Worm (Caenorhabditis elegans) whole organism, L2 larva: Measurements from ENCODE around the gene Y116F11A.6.

Source experiments
- F13H6.1 ChIP-seq: sonication (generic microtip); optimal IDR thresholded peaks from 2 replicates; lab custom pipeline; 2016; ENCODE audit warnings: missing genetic modification characterization, missing compliant biosample characterization
- Y55F3AM.14 ChIP-seq: fragments of 200-800 bp; sonication (Bioruptor generic); optimal IDR thresholded peaks from 2 replicates; lab custom pipeline; 2018; ENCODE audit warnings: mild to moderate bottlenecking, missing genetic modification characterization, missing compliant biosample characterization
- alr-1 ChIP-seq: fragments of 150-350 bp; optimal IDR thresholded peaks from 2 replicates; lab custom pipeline; 2014; ENCODE audit warnings: missing biosample characterization, missing genetic modification characterization
- aly-2 ChIP-seq: fragments of 150-350 bp; optimal IDR thresholded peaks from 2 replicates; lab custom pipeline; 2014; ENCODE audit warnings: missing biosample characterization, missing genetic modification characterization
- ama-1 ChIP-seq: fragments of 150-350 bp; optimal IDR thresholded peaks from 2 replicates; lab custom pipeline; 2018; ENCODE audit warnings: inconsistent platforms
- ceh-16 ChIP-seq: fragments of 150-350 bp; optimal IDR thresholded peaks from 2 replicates; lab custom pipeline; 2014; ENCODE audit warnings: missing biosample characterization, missing genetic modification characterization
- ceh-82 ChIP-seq: fragments of 150-350 bp; optimal IDR thresholded peaks from 2 replicates; lab custom pipeline; 2014; ENCODE audit warnings: missing biosample characterization, missing genetic modification characterization
- crh-2 ChIP-seq: sonication (generic microtip); optimal IDR thresholded peaks from 2 replicates; lab custom pipeline; 2017; ENCODE audit warnings: missing biosample characterization, missing genetic modification characterization
- egl-27 ChIP-seq: sonication (generic microtip); optimal IDR thresholded peaks from 3 replicates; lab custom pipeline; 2017; ENCODE audit warnings: missing biosample characterization, missing genetic modification reagents, missing genetic modification characterization
- elt-1 ChIP-seq: fragments of 150-350 bp; optimal IDR thresholded peaks from 2 replicates; lab custom pipeline; 2014; ENCODE audit warnings: missing biosample characterization, missing genetic modification characterization
- elt-3 ChIP-seq: sonication (generic microtip); optimal IDR thresholded peaks from 2 replicates; lab custom pipeline; 2017; ENCODE audit warnings: missing biosample characterization, missing genetic modification characterization
- fos-1 ChIP-seq: fragments of 150-350 bp; optimal IDR thresholded peaks from 2 replicates; lab custom pipeline; 2014; ENCODE audit warnings: missing biosample characterization, missing genetic modification characterization
- gmeb-1 ChIP-seq: fragments of 150-350 bp; optimal IDR thresholded peaks from 2 replicates; lab custom pipeline; 2014; ENCODE audit warnings: missing biosample characterization, missing genetic modification characterization
- lin-13 ChIP-seq: fragments of 150-350 bp; optimal IDR thresholded peaks from 2 replicates; lab custom pipeline; 2014; ENCODE audit warnings: missing biosample characterization, missing genetic modification reagents, missing genetic modification characterization
- lin-39 ChIP-seq: fragments of 150-350 bp; optimal IDR thresholded peaks from 2 replicates; lab custom pipeline; 2014; ENCODE audit warnings: missing biosample characterization, missing genetic modification reagents, missing genetic modification characterization
- lsy-2 ChIP-seq, 2 experiments: fragments of 150-350 bp in 1 of 2; sonication (generic microtip) in 1 of 2; optimal IDR thresholded peaks; 2 replicates each; lab custom pipeline; 2014 to 2017; ENCODE audit warnings: missing biosample characterization in 2 of 2, missing genetic modification characterization in 2 of 2
- mbf-1 ChIP-seq: sonication (generic microtip); optimal IDR thresholded peaks from 2 replicates; lab custom pipeline; 2017; ENCODE audit warnings: missing biosample characterization, missing genetic modification characterization
- mdl-1 ChIP-seq, 2 experiments: fragments of 150-350 bp in 1 of 2; sonication (generic microtip) in 1 of 2; optimal IDR thresholded peaks; 2 replicates each; lab custom pipeline; 2017; ENCODE audit warnings: missing biosample characterization in 2 of 2, missing genetic modification characterization in 2 of 2
- nhr-11 ChIP-seq: fragments of 150-350 bp; optimal IDR thresholded peaks from 2 replicates; lab custom pipeline; 2014; ENCODE audit warnings: missing biosample characterization, missing genetic modification characterization
- nhr-12 ChIP-seq: fragments of 150-350 bp; optimal IDR thresholded peaks from 2 replicates; lab custom pipeline; 2014; ENCODE audit warnings: missing biosample characterization, missing genetic modification characterization
- nhr-129 ChIP-seq: fragments of 150-350 bp; optimal IDR thresholded peaks from 2 replicates; lab custom pipeline; 2014; ENCODE audit warnings: missing biosample characterization, missing genetic modification characterization
- nhr-21 ChIP-seq: fragments of 150-350 bp; optimal IDR thresholded peaks from 2 replicates; lab custom pipeline; 2014; ENCODE audit warnings: missing biosample characterization, missing genetic modification characterization
- nhr-237 ChIP-seq: fragments of 150-350 bp; optimal IDR thresholded peaks from 2 replicates; lab custom pipeline; 2014; ENCODE audit warnings: missing biosample characterization, missing genetic modification characterization
- nhr-6 ChIP-seq: fragments of 150-350 bp; optimal IDR thresholded peaks from 2 replicates; lab custom pipeline; 2014; ENCODE audit warnings: missing biosample characterization, missing genetic modification characterization
- peb-1 ChIP-seq: fragments of 150-350 bp; optimal IDR thresholded peaks from 2 replicates; lab custom pipeline; 2014; ENCODE audit warnings: missing biosample characterization, missing genetic modification characterization
- sem-4 ChIP-seq: fragments of 150-350 bp; optimal IDR thresholded peaks from 2 replicates; lab custom pipeline; 2014; ENCODE audit warnings: missing biosample characterization, missing genetic modification reagents, missing genetic modification characterization
- skn-1 ChIP-seq: sonication (generic microtip); optimal IDR thresholded peaks from 2 replicates; lab custom pipeline; 2017; ENCODE audit warnings: missing biosample characterization, missing genetic modification characterization
- sma-3 ChIP-seq: sonication (generic microtip); optimal IDR thresholded peaks from 2 replicates; lab custom pipeline; 2016; ENCODE audit warnings: missing genetic modification reagents, missing genetic modification characterization, missing compliant biosample characterization
- snpc-4 ChIP-seq: fragments of 150-350 bp; optimal IDR thresholded peaks from 2 replicates; lab custom pipeline; 2014; ENCODE audit warnings: missing biosample characterization, missing genetic modification characterization
- unc-39 ChIP-seq: fragments of 150-350 bp; optimal IDR thresholded peaks from 2 replicates; lab custom pipeline; 2014; ENCODE audit warnings: missing biosample characterization, missing genetic modification characterization
- unc-62 ChIP-seq: fragments of 150-350 bp; optimal IDR thresholded peaks from 2 replicates; lab custom pipeline; 2014; ENCODE audit warnings: missing biosample characterization, missing genetic modification reagents, missing genetic modification characterization
- zag-1 ChIP-seq: fragments of 150-350 bp; optimal IDR thresholded peaks from 2 replicates; lab custom pipeline; 2014; ENCODE audit warnings: missing biosample characterization, missing genetic modification characterization
- ztf-1 ChIP-seq: fragments of 200-800 bp; sonication (Bioruptor generic); conservative IDR thresholded peaks from 2 replicates; pipeline ENCODE4 v1.3.6; 2022; ENCODE audit warnings: missing genetic modification characterization, missing compliant biosample characterization
- ztf-4 ChIP-seq: fragments of 150-350 bp; optimal IDR thresholded peaks from 2 replicates; lab custom pipeline; 2014; ENCODE audit warnings: missing biosample characterization, missing genetic modification characterization

The Y116F11A.6 gene

DNA sequence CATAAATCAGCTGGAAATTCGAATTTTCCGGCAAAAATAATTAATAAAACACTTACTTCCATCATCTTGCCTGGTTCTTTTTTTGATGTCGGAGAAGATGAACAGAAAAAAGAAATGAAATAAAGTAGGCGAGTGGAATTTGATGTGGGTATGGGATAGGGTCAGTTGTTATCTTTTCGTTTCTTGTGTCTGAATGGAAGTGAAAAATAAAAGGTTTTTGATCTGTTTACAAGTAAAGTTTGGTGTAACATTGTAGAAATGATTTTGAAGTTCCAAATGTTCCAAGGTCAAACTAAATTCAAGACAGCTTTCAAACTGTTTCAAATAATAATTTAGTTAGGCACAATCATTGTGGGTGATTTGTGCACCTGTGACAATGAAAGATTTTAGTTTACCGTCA, 18.1 kb downstream of the Y116F11A.6 start, which contains the start of gene W04E12.7:
Gene W04E12.7 (minus strand): TSS at position 101 of the 400 bp plus-strand sequence.
- TF ChIP-seq zag-1 (no peak), ceh-16 (tag; lab: Kevin White, UChicago) (no peak), ztf-1 (no peak), nhr-12 (tag; lab: Kevin White, UChicago) (no peak), ama-1 (lab: Kevin White, UChicago) (no peak), aly-2 (no peak), Y55F3AM.14 (GFP tag; lab: Kevin White, UChicago) (no peak), unc-39 (no peak), alr-1 (tag; lab: Kevin White, UChicago) (no peak), skn-1 (no peak), ztf-4 (tag; lab: Kevin White, UChicago) (no peak), gmeb-1 (tag; lab: Kevin White, UChicago) (no peak), lsy-2 (tag; optimal IDR thresholded peaks at IDR 0.05; lab: Kevin White, UChicago) (no peak), crh-2 (no peak)
- TF ChIP-seq, all 48 proteins: peak for 0

DNA sequence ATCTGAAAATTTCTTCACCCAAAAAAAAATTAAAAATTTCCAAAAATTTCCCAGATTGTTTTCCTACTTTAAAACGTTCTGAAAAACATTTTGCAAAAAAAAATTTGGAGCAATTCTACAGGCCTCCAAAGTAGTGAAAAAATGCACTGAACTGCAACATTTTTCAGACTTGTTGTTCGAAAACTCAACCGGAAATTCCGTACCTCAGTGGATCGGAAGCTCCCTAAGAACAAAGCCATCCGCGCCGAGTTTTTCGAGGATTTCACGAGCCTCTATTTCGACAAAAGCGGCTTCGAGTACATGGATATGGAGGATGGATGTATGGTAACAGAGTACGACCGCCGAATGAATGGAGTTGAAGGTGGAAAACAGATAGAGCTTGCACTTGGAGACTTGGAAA, 18.8 kb downstream of the Y116F11A.6 start, which contains the start of gene fbxa-131:
Gene fbxa-131 (plus strand): TSS at position 301 of the 400 bp plus-strand sequence.
- TF ChIP-seq Y55F3AM.14 (GFP tag; lab: Kevin White, UChicago) (no peak), nhr-237 (tag; lab: Kevin White, UChicago) (no peak), zag-1 (no peak), snpc-4 (no peak), sem-4 (tag; lab: Kevin White, UChicago) (no peak), crh-2 (no peak), fos-1 (no peak), egl-27 (tag; lab: Kevin White, UChicago) (no peak), nhr-21 (tag; lab: Kevin White, UChicago) (no peak), ztf-1 (no peak), nhr-12 (tag; lab: Kevin White, UChicago) (no peak), skn-1 (no peak), aly-2 (no peak)
- TF ChIP-seq, all 48 proteins: peak for 0

DNA sequence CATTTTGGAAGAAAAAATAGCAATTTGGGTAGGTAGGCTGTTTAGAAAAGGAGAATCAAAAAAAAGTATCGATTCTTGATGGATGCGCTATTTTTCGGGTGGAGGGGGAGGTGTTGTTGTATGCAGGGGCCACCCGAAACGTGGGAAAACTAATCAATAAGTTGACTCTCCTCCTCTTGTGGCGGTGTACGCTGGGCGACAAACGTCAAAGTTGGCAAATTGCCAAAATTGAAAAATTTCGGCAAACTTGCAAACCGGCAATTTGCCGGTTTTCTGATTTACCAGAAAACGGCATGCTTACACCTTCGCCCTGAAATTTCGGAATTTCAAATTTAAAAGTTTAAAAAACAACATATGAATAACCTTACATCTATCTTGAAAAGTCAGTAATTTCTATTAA, 21.7 kb downstream of the Y116F11A.6 start, which contains the start of gene W04E12.2:
Gene W04E12.2 (minus strand): TSS at position 101 of the 400 bp plus-strand sequence.
- no peak for TF ChIP-seq ceh-82
- TF ChIP-seq sma-3 (GFP tag; lab: Kevin White, UChicago), result no peak
- TF ChIP-seq mdl-1 (tag; optimal IDR thresholded peaks at IDR 0.05; lab: Kevin White, UChicago), result no peak

DNA sequence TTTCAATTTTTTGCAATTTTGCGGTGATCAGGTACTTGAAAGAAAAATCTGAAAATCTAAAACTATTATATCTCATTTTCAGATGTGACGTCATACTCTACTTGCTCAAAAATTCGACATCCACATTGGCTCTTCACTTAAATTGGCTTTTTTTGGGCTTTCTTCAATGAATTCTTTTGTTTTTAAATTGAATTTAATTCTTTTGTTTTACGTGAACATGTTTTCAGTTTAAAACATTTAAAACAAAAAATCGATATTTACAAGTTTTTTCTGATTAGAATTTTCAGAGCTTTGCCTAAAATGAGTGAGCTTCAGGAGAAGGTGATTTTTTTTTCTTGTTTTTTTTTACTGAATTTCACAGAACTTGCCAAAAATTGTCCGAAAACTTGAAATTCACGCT, 22.3 kb downstream of the Y116F11A.6 start, which contains the start of gene W04E12.3:
Gene W04E12.3 (plus strand): TSS at position 301 of the 400 bp plus-strand sequence.
- no peak for TF ChIP-seq nhr-129 (tag; lab: Kevin White, UChicago)
- TF ChIP-seq lin-13 (GFP tag; lab: Kevin White, UChicago), result no peak
- no peak for TF ChIP-seq lin-39 (tag; lab: Kevin White, UChicago)
- no peak for TF ChIP-seq aly-2
- TF ChIP-seq fos-1, result no peak
- TF ChIP-seq sem-4 (tag; lab: Kevin White, UChicago), result no peak
- TF ChIP-seq F13H6.1 (tag; lab: Kevin White, UChicago), result no peak
- TF ChIP-seq ceh-16 (tag; lab: Kevin White, UChicago), result no peak
- TF ChIP-seq, all 48 proteins: peak for 0

DNA sequence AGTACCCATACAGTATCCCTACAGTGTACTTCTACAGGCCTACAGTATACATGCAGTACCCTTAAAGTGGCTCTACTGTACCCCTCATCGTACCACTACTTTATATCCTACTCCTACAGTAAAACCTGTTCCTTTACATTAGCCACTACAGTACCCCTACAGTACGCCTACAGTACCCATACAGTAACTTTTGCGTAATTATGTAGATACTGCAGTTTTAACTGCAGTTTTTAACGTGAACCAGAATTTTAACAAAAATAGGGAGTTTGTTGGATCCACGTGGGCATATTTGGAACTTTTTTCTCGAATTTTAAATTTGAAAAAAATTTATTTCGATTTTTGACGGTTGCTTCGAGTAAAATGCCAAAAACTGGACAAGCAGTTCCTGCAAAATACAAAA, 24.0 kb downstream of the Y116F11A.6 start, which contains the start of gene W04E12.4:
Gene W04E12.4 (plus strand): TSS at position 301 of the 400 bp plus-strand sequence.
- TF ChIP-seq peb-1 (tag; lab: Kevin White, UChicago) (no peak), mbf-1 (no peak), elt-3 (no peak), ama-1 (lab: Kevin White, UChicago) (no peak), nhr-6 (no peak), unc-62 (GFP tag; lab: Kevin White, UChicago) (no peak), elt-1 (tag; lab: Kevin White, UChicago) (no peak), lin-13 (GFP tag; lab: Kevin White, UChicago) (no peak), ceh-82 (no peak), mdl-1 (tag; optimal IDR thresholded peaks at IDR 0.05; lab: Kevin White, UChicago) (no peak), lsy-2 (tag; optimal IDR thresholded peaks at IDR 0.05; lab: Kevin White, UChicago) (no peak), aly-2 (no peak), nhr-237 (tag; lab: Kevin White, UChicago) (no peak), nhr-11 (tag; lab: Kevin White, UChicago) (no peak)
